Worm (Caenorhabditis elegans): ENCODE measurements around the gene str-40.
"Not testable (repeated sequence)": the region's sequence is repeated elsewhere in the genome, so short reads cannot be mapped to it uniquely, and the experiment has no call there.

The str-40 gene

DNA sequence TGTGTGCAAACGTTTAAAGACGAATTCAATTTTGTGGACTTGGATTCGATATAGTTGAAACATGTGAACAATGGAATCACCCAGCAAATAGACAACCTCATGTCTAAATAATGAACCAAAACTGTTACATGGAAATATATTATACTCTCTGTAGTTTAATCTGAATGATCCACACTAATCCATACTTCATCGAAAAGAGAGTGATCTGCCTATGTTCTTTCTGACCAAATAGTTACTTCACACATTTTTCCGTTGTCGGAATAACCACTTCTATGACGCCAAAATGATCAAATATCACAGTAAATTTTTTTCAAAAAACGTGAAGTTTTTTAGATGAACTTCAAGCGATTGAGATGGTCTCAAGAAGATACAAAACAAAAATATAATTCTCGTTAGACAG, 33.0 kb upstream of the str-40 start, which contains the start of gene Y73C8C.4:
Y73C8C.4 (minus strand) TSS at position 101 of the 400 bp plus-strand sequence.
- not testable (repeated sequence) for TF ChIP-seq dpl-1 (GFP tag; optimal IDR thresholded peaks at IDR 0.05); mdt-29 (GFP tag; IDR thresholded peaks at IDR 0.05); mep-1 (tag; optimal IDR thresholded peaks at IDR 0.05)

DNA sequence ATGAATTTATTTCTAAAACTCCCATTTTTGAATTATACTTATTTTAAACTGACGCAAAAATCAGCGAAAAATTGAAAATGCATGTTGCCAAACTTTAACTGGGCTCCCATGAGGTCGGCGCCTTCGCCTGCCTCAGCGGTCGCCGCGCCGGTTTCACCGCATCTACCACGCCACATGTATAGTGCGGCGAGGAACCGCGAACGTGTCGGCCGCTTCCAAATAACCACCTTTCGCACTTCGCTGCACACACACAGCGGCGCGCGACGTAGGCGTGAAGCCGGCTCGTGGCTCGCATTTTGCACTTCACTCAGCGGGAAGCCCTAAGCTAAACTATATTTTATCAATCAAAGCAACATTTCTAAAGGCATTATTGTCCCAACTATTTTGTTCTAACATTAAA, 31.5 kb upstream of the str-40 start:
- TF ChIP-seq daf-16 (GFP tag; optimal IDR thresholded peaks at IDR 0.05) (no peak), daf-16 (tag; optimal IDR thresholded peaks at IDR 0.05) (no peak), dmd-9 (GFP tag; IDR thresholded peaks at IDR 0.05) (0 out of 2 replicates have a peak, but pooled peaks have one; percentile 12), fos-1 (tag; optimal IDR thresholded peaks at IDR 0.05) (no peak), gei-8 (GFP tag; optimal IDR thresholded peaks at IDR 0.05) (no peak), set-16 (GFP tag; IDR thresholded peaks at IDR 0.05) (peak; percentile 83), T20F7.1 (GFP tag; optimal IDR thresholded peaks at IDR 0.05) (no peak), tag-97 (GFP tag; IDR thresholded peaks at IDR 0.05) (no peak), spr-1 (tag; optimal IDR thresholded peaks at IDR 0.05) (no peak), dmd-8 (GFP tag; IDR thresholded peaks at IDR 0.05) (no peak), hlh-30 (tag; optimal IDR thresholded peaks at IDR 0.05; ENCODE audit: insufficient read depth) (no peak), duxl-1 (tag; optimal IDR thresholded peaks at IDR 0.05; ENCODE audit: poor library complexity) (no peak), F26F4.8 (GFP tag; conservative IDR thresholded peaks at IDR 0.05) (no peak)

DNA sequence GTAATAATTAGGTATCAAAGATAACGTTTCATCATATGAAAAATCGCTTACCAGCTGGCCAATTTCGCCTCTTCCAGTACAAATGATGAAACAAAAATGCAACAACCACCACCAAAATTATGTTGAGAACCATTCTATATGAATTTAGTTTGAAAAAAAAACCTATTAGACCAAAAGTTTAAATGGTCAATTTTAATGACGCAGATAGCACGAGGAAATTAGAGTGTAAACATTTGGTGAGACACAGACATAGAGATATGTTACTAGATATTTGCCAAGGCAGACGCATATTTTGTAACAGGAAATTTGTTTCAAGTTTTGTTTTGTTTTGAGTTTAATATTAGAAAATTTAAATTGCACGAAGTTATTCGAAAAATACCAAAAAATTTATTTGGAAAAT, 25.4 kb upstream of the str-40 start, which contains the start of gene cyp-33C9:
cyp-33C9 (minus strand) TSS at position 211 of the 400 bp plus-strand sequence.
- TF ChIP-seq hlh-30 (tag; optimal IDR thresholded peaks at IDR 0.05; ENCODE audit: insufficient read depth) (peak; percentile 7), ztf-11 (tag; optimal IDR thresholded peaks at IDR 0.05) (no peak), mep-1 (tag; optimal IDR thresholded peaks at IDR 0.05) (no peak), zip-11 (GFP tag; IDR thresholded peaks at IDR 0.05) (no peak), nhr-28 (tag; optimal IDR thresholded peaks at IDR 0.05) (peak; percentile 75), daf-16 (GFP tag; optimal IDR thresholded peaks at IDR 0.05) (no peak), daf-16 (tag; optimal IDR thresholded peaks at IDR 0.05) (peak; percentile 58), pqm-1 (tag; optimal IDR thresholded peaks at IDR 0.05) (peak; percentile 24), unc-62 (GFP tag; optimal IDR thresholded peaks at IDR 0.05 in 1 of 2) (no peak), unc-62 (tag; optimal IDR thresholded peaks at IDR 0.05) (no peak), spr-3 (GFP tag; optimal IDR thresholded peaks at IDR 0.05) (no peak), mdl-1 (tag; optimal IDR thresholded peaks at IDR 0.05) (peak in 1 of 2 experiments; percentile 14), unc-39 (tag; optimal IDR thresholded peaks at IDR 0.05) (no peak), daf-12 (tag; optimal IDR thresholded peaks at IDR 0.05) (no peak)

DNA sequence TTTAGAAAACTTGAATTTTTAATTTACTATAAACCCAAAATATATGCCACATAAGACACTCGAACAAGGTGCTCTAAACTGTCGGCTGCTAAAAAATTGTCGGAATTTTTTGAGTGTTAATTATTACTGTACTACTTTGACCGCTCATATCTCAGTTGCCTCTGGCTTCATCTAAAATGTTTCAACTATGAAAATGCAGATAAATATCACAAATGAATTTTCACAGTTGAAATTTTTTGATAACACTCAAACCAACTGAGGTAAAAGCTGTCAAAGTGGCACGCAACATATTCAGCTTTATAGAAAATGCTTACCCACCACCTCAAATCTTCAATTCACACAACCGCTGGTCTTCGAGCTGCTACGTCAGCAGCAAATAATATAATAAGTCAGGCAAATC, 19.8 kb upstream of the str-40 start, which contains the start of gene acs-21:
acs-21 (plus strand) TSS at position 301 of the 400 bp plus-strand sequence.
- TF ChIP-seq saeg-2 (GFP tag; IDR thresholded peaks at IDR 0.05) (no peak), F26F4.8 (GFP tag; conservative IDR thresholded peaks at IDR 0.05) (no peak), arid-1 (GFP tag; conservative IDR thresholded peaks at IDR 0.05) (no peak)

DNA sequence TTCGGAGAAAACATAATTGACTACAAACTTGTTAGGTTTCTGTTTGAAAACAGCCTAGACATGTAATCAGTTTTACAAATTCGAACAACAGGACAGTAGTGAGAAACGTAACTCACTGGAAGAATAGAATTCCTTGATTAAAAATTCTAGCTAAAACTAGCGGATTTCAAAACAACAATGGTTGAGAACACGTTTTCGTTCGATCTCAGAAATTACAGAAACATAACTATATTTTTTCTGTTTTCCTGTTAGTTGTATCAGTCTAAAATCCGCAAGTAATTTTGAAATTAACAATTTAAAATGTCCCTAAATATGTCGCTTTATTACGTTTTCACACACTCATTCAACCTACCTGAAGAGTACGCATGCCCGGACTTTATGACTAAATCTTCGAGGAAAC, 17.3 kb upstream of the str-40 start, which contains the start of gene srt-8:
srt-8 (plus strand) TSS at position 301 of the 400 bp plus-strand sequence.
- TF ChIP-seq unc-39 (tag; optimal IDR thresholded peaks at IDR 0.05) (no peak), nhr-6 (tag; optimal IDR thresholded peaks at IDR 0.05) (no peak)

DNA sequence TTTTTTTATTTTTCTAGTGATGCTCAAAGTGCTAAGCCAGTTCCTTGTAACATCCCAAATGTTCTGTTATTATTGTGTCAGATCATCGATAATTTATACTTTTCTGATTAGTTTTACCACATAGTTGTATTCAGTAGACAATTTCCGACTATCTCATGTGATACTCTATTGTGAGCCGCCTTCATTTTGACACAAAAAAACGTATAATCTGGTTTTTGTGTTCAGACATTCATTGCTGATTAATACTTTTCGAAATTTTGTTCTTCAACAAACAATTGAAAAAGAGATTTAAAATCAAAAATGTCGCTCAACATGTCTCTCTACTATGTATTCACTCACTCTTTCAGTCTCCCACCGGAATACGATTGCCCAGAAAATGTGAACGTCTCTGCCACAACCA, 12.5 kb upstream of the str-40 start, which contains the start of gene srt-7:
srt-7 (plus strand) TSS at position 301 of the 400 bp plus-strand sequence.
- TF ChIP-seq zag-1 (tag; optimal IDR thresholded peaks at IDR 0.05) (no peak), ceh-20 (GFP tag; IDR thresholded peaks at IDR 0.05) (no peak), ces-1 (GFP tag; optimal IDR thresholded peaks at IDR 0.05) (no peak), F37D6.2 (tag; optimal IDR thresholded peaks at IDR 0.05) (no peak), lin-29 (GFP tag; IDR thresholded peaks at IDR 0.05) (no peak), Y75B8A.6 (GFP tag; IDR thresholded peaks at IDR 0.05) (no peak), aly-2 (tag; optimal IDR thresholded peaks at IDR 0.05) (no peak)
